Fruit fly (Drosophila melanogaster): ENCODE data around the gene CG34345.
A peak's percentile ranks its signal among the peaks of the same experiment; 100 is the strongest.

Gene CG34345

DNA sequence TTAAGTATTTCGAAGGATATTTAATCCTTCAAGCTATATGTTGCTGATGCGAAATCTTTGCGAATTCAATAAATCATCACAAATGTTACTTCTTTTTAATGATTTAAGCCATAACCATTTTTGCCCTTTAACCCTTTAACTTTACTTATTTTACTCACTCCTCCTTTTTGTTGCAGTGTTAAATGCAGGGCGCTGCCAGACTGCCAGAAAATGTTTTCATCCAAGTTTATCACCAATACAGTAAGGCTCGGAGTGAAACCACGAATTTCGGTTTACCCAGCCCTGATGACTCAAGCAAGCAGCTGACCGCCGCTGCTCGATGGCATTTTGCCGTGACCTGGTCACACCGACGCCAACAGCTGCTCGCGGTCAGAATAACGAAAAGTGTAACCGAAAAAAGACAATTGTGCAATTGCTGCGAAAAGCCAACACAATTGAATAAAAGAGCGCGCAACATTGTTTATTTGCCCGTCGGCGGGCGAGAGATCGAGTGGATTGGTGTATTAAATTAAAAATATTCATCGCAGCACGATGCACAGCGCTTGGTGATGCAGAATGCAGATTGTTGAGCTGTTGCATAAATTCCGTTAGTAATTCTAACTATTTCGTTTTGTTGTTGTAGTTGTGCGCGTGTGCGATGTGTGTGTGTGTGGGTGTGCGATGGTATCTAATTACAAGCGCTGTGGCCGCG is 12.1 kb upstream of the CG34345 start, which contains the start of gene CG11050 (continued):
- peak; percentile 28 for TF ChIP-seq HLHmδ (GFP tag; optimal IDR thresholded peaks at IDR 0.05)
- TF ChIP-seq Bdp1 (GFP tag; optimal IDR thresholded peaks at IDR 0.05): peak; percentile 66
- TF ChIP-seq gcm (GFP tag; optimal IDR thresholded peaks at IDR 0.05): peak; percentile 57
- TF ChIP-seq bigmax (GFP tag; optimal IDR thresholded peaks at IDR 0.05): peak; percentile 37
- peak; percentile 95 for TF ChIP-seq CG9797 (GFP tag; optimal IDR thresholded peaks at IDR 0.05)
- peak; percentile 30 for TF ChIP-seq CG10462 (GFP tag; optimal IDR thresholded peaks at IDR 0.05)
- peak; percentile 48; the same call in 1 of the 2 replicates for TF ChIP-seq unc-4 (GFP tag; IDR thresholded peaks at IDR 0.05; ENCODE audit: partially characterized antibody)
- TF ChIP-seq slou (GFP tag; optimal IDR thresholded peaks at IDR 0.05): peak; percentile 49
- peak; percentile 60 for TF ChIP-seq D19A (tag; optimal IDR thresholded peaks at IDR 0.05)
- peak; percentile 66 for TF ChIP-seq CG4617 (GFP tag; optimal IDR thresholded peaks at IDR 0.05; ENCODE audit: borderline replicate concordance)
- peak; percentile 91 for TF ChIP-seq MBD-R2 (GFP tag; IDR thresholded peaks at IDR 0.05)
- TF ChIP-seq klu (GFP tag; IDR thresholded peaks at IDR 0.05): peak; percentile 59
- TF ChIP-seq Ets65A (GFP tag): peak; percentile 96
- TF ChIP-seq sna (GFP tag; IDR thresholded peaks at IDR 0.05; ENCODE audit: partially characterized antibody): peak; percentile 73
- TF ChIP-seq CG9876 (GFP tag; optimal IDR thresholded peaks at IDR 0.05): peak; percentile 72
- TF ChIP-seq CG10209 (GFP tag; optimal IDR thresholded peaks at IDR 0.05): peak; percentile 66
- peak; percentile 51 for TF ChIP-seq CG9727 (GFP tag; optimal IDR thresholded peaks at IDR 0.05)
- peak; percentile 97 for TF ChIP-seq HmgD (GFP tag; optimal IDR thresholded peaks at IDR 0.05)
- TF ChIP-seq ase (GFP tag; IDR thresholded peaks at IDR 0.05): peak; percentile 45; the same call in 1 of the 3 replicates
- TF ChIP-seq gro (GFP tag; optimal IDR thresholded peaks at IDR 0.05): peak; percentile 95
- TF ChIP-seq scrt (GFP tag; optimal IDR thresholded peaks at IDR 0.05): peak; percentile 53
- peak; percentile 77 for TF ChIP-seq al (GFP tag; IDR thresholded peaks at IDR 0.05)
- TF ChIP-seq CG9215 (GFP tag; IDR thresholded peaks at IDR 0.05): peak; percentile 48; the same call in 1 of the 2 replicates
- no peak for TF ChIP-seq GATAe (GFP tag; conservative IDR thresholded peaks at IDR 0.05)
- no peak; the same call in 1 of the 2 replicates for TF ChIP-seq Ravus (GFP tag; IDR thresholded peaks at IDR 0.05)
- peak; percentile 91 for TF ChIP-seq CG15514 (GFP tag; optimal IDR thresholded peaks at IDR 0.05)
- TF ChIP-seq Dfd (GFP tag; optimal IDR thresholded peaks at IDR 0.05): peak in 1 of 2 experiments; percentile 13
- peak; percentile 56; the same call in 1 of the 2 replicates for TF ChIP-seq Oaz (GFP tag; IDR thresholded peaks at IDR 0.05)
- TF ChIP-seq CG43689 (GFP tag; IDR thresholded peaks at IDR 0.05): no peak
- peak; percentile 25 for TF ChIP-seq CG11723 (GFP tag; optimal IDR thresholded peaks at IDR 0.05)
- TF ChIP-seq CG18262 (tag; optimal IDR thresholded peaks at IDR 0.05): peak; percentile 69
- TF ChIP-seq tin (GFP tag; optimal IDR thresholded peaks at IDR 0.05): peak; percentile 79
- no peak for TF ChIP-seq jigr1 (GFP tag; IDR thresholded peaks at IDR 0.05)
- no peak for TF ChIP-seq ap (GFP tag; IDR thresholded peaks at IDR 0.05)
- no peak for TF ChIP-seq Hr39 (optimal IDR thresholded peaks at IDR 0.05)
- TF ChIP-seq Optix (GFP tag; IDR thresholded peaks at IDR 0.05): peak; percentile 55
- TF ChIP-seq Usf (GFP tag; optimal IDR thresholded peaks at IDR 0.05): peak; percentile 3
- TF ChIP-seq tx (GFP tag; optimal IDR thresholded peaks at IDR 0.05): peak; percentile 84
- peak; percentile 81 for TF ChIP-seq ems (GFP tag; optimal IDR thresholded peaks at IDR 0.05)
- peak; percentile 55 for TF ChIP-seq CG6689 (GFP tag; IDR thresholded peaks at IDR 0.05)
- no peak for TF ChIP-seq CG15011 (GFP tag; optimal IDR thresholded peaks at IDR 0.05)
- TF ChIP-seq HHEX (GFP tag; optimal IDR thresholded peaks at IDR 0.05): peak; percentile 66
- TF ChIP-seq E2f1 (GFP tag; IDR thresholded peaks at IDR 0.05): peak; percentile 60
- peak; percentile 82 for TF ChIP-seq CG8290 (GFP tag; optimal IDR thresholded peaks at IDR 0.05)
- TF ChIP-seq CG8290 (tag; optimal IDR thresholded peaks at IDR 0.05): peak in 1 of 2 experiments; percentile 98
- peak; percentile 52; the same call in 1 of the 2 replicates for TF ChIP-seq CG6272 (GFP tag; IDR thresholded peaks at IDR 0.05)
- peak; percentile 67 for TF ChIP-seq da (GFP tag; optimal IDR thresholded peaks at IDR 0.05)
- peak; percentile 71 for TF ChIP-seq Ada2b (GFP tag; IDR thresholded peaks at IDR 0.05)
- peak; percentile 54; the same call in 1 of the 3 replicates for TF ChIP-seq CG6175 (GFP tag; IDR thresholded peaks at IDR 0.05)
- TF ChIP-seq ara (GFP tag; IDR thresholded peaks at IDR 0.05): peak; percentile 69
- peak; percentile 94 for TF ChIP-seq Hmr (GFP tag; optimal IDR thresholded peaks at IDR 0.05)

Measured in whole organism, embryonic.